Worm (Caenorhabditis elegans) whole organism, L2 larva: Measurements from ENCODE around the gene col-127.

Experiments
- F13H6.1 ChIP-seq: sonication (generic microtip); optimal IDR thresholded peaks from 2 replicates; lab custom pipeline; 2016; ENCODE audit warnings: missing genetic modification characterization, missing compliant biosample characterization
- R02D3.7 ChIP-seq: fragments of 150-350 bp; optimal IDR thresholded peaks from 2 replicates; lab custom pipeline; 2014; ENCODE audit warnings: missing biosample characterization, missing genetic modification characterization
- ZK546.5 ChIP-seq: sonication (generic microtip); optimal IDR thresholded peaks from 2 replicates; lab custom pipeline; 2017; ENCODE audit warnings: missing biosample characterization, missing genetic modification characterization
- aly-2 ChIP-seq: fragments of 150-350 bp; optimal IDR thresholded peaks from 2 replicates; lab custom pipeline; 2014; ENCODE audit warnings: missing biosample characterization, missing genetic modification characterization
- ama-1 ChIP-seq: fragments of 150-350 bp; optimal IDR thresholded peaks from 2 replicates; lab custom pipeline; 2018; ENCODE audit warnings: inconsistent platforms
- blmp-1 ChIP-seq: sonication (generic microtip); optimal IDR thresholded peaks from 2 replicates; lab custom pipeline; 2017; ENCODE audit warnings: missing genetic modification characterization, mild to moderate bottlenecking, missing compliant biosample characterization, antibody characterized with exemption, moderate library complexity; ENCODE audit not compliant: insufficient read depth
- ceh-16 ChIP-seq: fragments of 150-350 bp; optimal IDR thresholded peaks from 2 replicates; lab custom pipeline; 2014; ENCODE audit warnings: missing biosample characterization, missing genetic modification characterization
- ceh-82 ChIP-seq: fragments of 150-350 bp; optimal IDR thresholded peaks from 2 replicates; lab custom pipeline; 2014; ENCODE audit warnings: missing biosample characterization, missing genetic modification characterization
- crh-2 ChIP-seq: sonication (generic microtip); optimal IDR thresholded peaks from 2 replicates; lab custom pipeline; 2017; ENCODE audit warnings: missing biosample characterization, missing genetic modification characterization
- dmd-4 ChIP-seq: sonication (generic microtip); optimal IDR thresholded peaks from 2 replicates; lab custom pipeline; 2017; ENCODE audit warnings: missing biosample characterization, missing genetic modification characterization
- elt-3 ChIP-seq: sonication (generic microtip); optimal IDR thresholded peaks from 2 replicates; lab custom pipeline; 2017; ENCODE audit warnings: missing biosample characterization, missing genetic modification characterization
- gmeb-1 ChIP-seq: fragments of 150-350 bp; optimal IDR thresholded peaks from 2 replicates; lab custom pipeline; 2014; ENCODE audit warnings: missing biosample characterization, missing genetic modification characterization
- mab-5 ChIP-seq: fragments of 150-350 bp; optimal IDR thresholded peaks from 2 replicates; lab custom pipeline; 2014; ENCODE audit warnings: missing biosample characterization, missing genetic modification characterization
- mdl-1 ChIP-seq, 2 experiments: fragments of 150-350 bp in 1 of 2; sonication (generic microtip) in 1 of 2; optimal IDR thresholded peaks; 2 replicates each; lab custom pipeline; 2017; ENCODE audit warnings: missing biosample characterization in 2 of 2, missing genetic modification characterization in 2 of 2
- nhr-10 ChIP-seq: sonication (generic microtip); optimal IDR thresholded peaks from 2 replicates; lab custom pipeline; 2017; ENCODE audit warnings: missing biosample characterization, missing genetic modification characterization
- nhr-11 ChIP-seq: fragments of 150-350 bp; optimal IDR thresholded peaks from 2 replicates; lab custom pipeline; 2014; ENCODE audit warnings: missing biosample characterization, missing genetic modification characterization
- nhr-12 ChIP-seq: fragments of 150-350 bp; optimal IDR thresholded peaks from 2 replicates; lab custom pipeline; 2014; ENCODE audit warnings: missing biosample characterization, missing genetic modification characterization
- nhr-21 ChIP-seq: fragments of 150-350 bp; optimal IDR thresholded peaks from 2 replicates; lab custom pipeline; 2014; ENCODE audit warnings: missing biosample characterization, missing genetic modification characterization
- nhr-23 ChIP-seq: fragments of 150-350 bp; optimal IDR thresholded peaks from 2 replicates; lab custom pipeline; 2014; ENCODE audit warnings: missing biosample characterization, missing genetic modification reagents, missing genetic modification characterization
- nhr-237 ChIP-seq: fragments of 150-350 bp; optimal IDR thresholded peaks from 2 replicates; lab custom pipeline; 2014; ENCODE audit warnings: missing biosample characterization, missing genetic modification characterization
- nhr-25 ChIP-seq: fragments of 150-350 bp; sonication (generic microtip); optimal IDR thresholded peaks from 3 replicates; lab custom pipeline; 2014; ENCODE audit warnings: missing biosample characterization, missing genetic modification characterization
- nhr-77 ChIP-seq: fragments of 150-350 bp; optimal IDR thresholded peaks from 2 replicates; lab custom pipeline; 2014; ENCODE audit warnings: missing biosample characterization, missing genetic modification characterization
- peb-1 ChIP-seq: fragments of 150-350 bp; optimal IDR thresholded peaks from 2 replicates; lab custom pipeline; 2014; ENCODE audit warnings: missing biosample characterization, missing genetic modification characterization
- sem-4 ChIP-seq: fragments of 150-350 bp; optimal IDR thresholded peaks from 2 replicates; lab custom pipeline; 2014; ENCODE audit warnings: missing biosample characterization, missing genetic modification reagents, missing genetic modification characterization
- sma-3 ChIP-seq: sonication (generic microtip); optimal IDR thresholded peaks from 2 replicates; lab custom pipeline; 2016; ENCODE audit warnings: missing genetic modification reagents, missing genetic modification characterization, missing compliant biosample characterization
- sma-9 ChIP-seq, 2 experiments: fragments of 150-350 bp in 1 of 2; sonication (generic microtip) in 1 of 2; optimal IDR thresholded peaks; 2 replicates each; lab custom pipeline; 2014 to 2016; ENCODE audit warnings: missing genetic modification characterization in 2 of 2, mild to moderate bottlenecking in 1 of 2, missing biosample characterization in 1 of 2, missing compliant biosample characterization in 1 of 2, missing genetic modification reagents in 1 of 2, moderate library complexity in 1 of 2
- snpc-4 ChIP-seq: fragments of 150-350 bp; optimal IDR thresholded peaks from 2 replicates; lab custom pipeline; 2014; ENCODE audit warnings: missing biosample characterization, missing genetic modification characterization
- unc-39 ChIP-seq: fragments of 150-350 bp; optimal IDR thresholded peaks from 2 replicates; lab custom pipeline; 2014; ENCODE audit warnings: missing biosample characterization, missing genetic modification characterization
- unc-55 ChIP-seq: fragments of 150-350 bp; sonication (generic microtip); optimal IDR thresholded peaks from 3 replicates; lab custom pipeline; 2014; ENCODE audit warnings: missing biosample characterization, missing genetic modification reagents, missing genetic modification characterization
- unc-62 ChIP-seq: fragments of 150-350 bp; optimal IDR thresholded peaks from 2 replicates; lab custom pipeline; 2014; ENCODE audit warnings: missing biosample characterization, missing genetic modification reagents, missing genetic modification characterization
- zag-1 ChIP-seq: fragments of 150-350 bp; optimal IDR thresholded peaks from 2 replicates; lab custom pipeline; 2014; ENCODE audit warnings: missing biosample characterization, missing genetic modification characterization
- ztf-1 ChIP-seq: fragments of 200-800 bp; sonication (Bioruptor generic); conservative IDR thresholded peaks from 2 replicates; pipeline ENCODE4 v1.3.6; 2022; ENCODE audit warnings: missing genetic modification characterization, missing compliant biosample characterization
- ztf-11 ChIP-seq: sonication (generic microtip); optimal IDR thresholded peaks from 2 replicates; lab custom pipeline; 2017; ENCODE audit warnings: missing biosample characterization, missing genetic modification characterization
- ztf-4 ChIP-seq: fragments of 150-350 bp; optimal IDR thresholded peaks from 2 replicates; lab custom pipeline; 2014; ENCODE audit warnings: missing biosample characterization, missing genetic modification characterization

The col-127 gene

ce11 chrIV:11247434-11247833 lies 18.6 kb downstream of the col-127 start:
- TF ChIP-seq ceh-16 (no peak), unc-39 (tag; lab: Kevin White, UChicago) (no peak), ZK546.5 (tag; lab: Kevin White, UChicago) (no peak), nhr-25 (tag; lab: Kevin White, UChicago) (no peak), unc-55 (no peak), gmeb-1 (tag; lab: Kevin White, UChicago) (no peak), ztf-11 (tag; lab: Kevin White, UChicago) (no peak), ama-1 (lab: Kevin White, UChicago) (no peak), sem-4 (tag; lab: Kevin White, UChicago) (no peak), elt-3 (tag; lab: Kevin White, UChicago) (no peak), mab-5 (tag; lab: Kevin White, UChicago) (no peak)

DNA sequence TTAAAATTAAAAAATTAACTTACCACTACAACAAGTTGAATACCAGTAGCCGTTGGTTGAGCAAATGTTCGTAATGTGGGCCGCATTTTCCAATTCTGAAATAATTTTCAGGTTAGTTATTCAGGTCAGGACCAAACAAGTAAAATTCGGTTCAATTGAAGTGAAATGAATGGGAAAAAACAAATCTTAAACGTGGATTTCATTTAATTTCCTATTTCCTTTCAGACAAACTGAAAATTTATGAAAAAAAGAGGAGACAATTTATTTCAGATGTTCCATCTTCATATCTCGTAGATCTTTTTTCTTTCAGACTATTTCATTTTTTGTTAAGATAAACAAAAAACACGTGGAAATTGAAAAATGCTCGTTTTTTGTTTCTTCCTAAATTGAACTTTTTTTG lies 24.6 kb downstream of the col-127 start, which contains the start of gene C05C12.6:
TSS of gene C05C12.6 (minus strand) at position 101 of the 400 bp plus-strand sequence.
- TF ChIP-seq sma-9 (GFP tag; optimal IDR thresholded peaks at IDR 0.05; lab: Kevin White, UChicago) (no peak), sma-9 (tag; optimal IDR thresholded peaks at IDR 0.05; lab: Kevin White, UChicago) (no peak), sem-4 (tag; lab: Kevin White, UChicago) (no peak), R02D3.7 (tag; lab: Kevin White, UChicago) (no peak), unc-62 (no peak), nhr-77 (tag; lab: Kevin White, UChicago) (no peak), unc-39 (tag; lab: Kevin White, UChicago) (no peak), mab-5 (tag; lab: Kevin White, UChicago) (no peak), ceh-82 (no peak), unc-55 (no peak), nhr-21 (tag; lab: Kevin White, UChicago) (no peak), nhr-237 (tag; lab: Kevin White, UChicago) (no peak), dmd-4 (no peak), peb-1 (tag; lab: Kevin White, UChicago) (no peak), ZK546.5 (tag; lab: Kevin White, UChicago) (no peak), nhr-10 (tag; lab: Kevin White, UChicago) (no peak), ztf-4 (tag; lab: Kevin White, UChicago) (no peak), F13H6.1 (tag; lab: Kevin White, UChicago) (no peak), ceh-16 (no peak)

DNA sequence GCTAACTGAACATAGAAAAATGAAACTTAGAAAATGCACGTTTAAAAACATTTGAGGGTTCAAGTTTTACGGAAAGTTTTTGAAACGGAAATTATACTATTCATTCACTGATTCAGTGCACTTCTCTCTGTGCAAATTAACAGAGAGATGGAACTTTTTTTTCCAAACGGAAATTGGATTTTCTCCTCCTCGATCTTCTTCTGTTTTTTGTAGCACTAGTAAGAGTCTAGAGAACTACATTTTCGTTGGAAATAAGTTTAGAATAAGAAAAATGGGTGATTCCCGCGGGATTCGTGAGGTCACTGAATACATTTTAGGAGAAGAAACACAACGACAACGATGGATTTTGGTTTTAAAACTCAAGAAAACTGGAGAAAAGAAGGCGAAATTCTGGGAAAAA lies 30.2 kb downstream of the col-127 start:
- TF ChIP-seq blmp-1 (tag; lab: Kevin White, UChicago) (no peak), aly-2 (tag; lab: Kevin White, UChicago) (no peak), sma-3 (GFP tag; lab: Kevin White, UChicago) (no peak), nhr-23 (tag; lab: Kevin White, UChicago) (no peak), R02D3.7 (tag; lab: Kevin White, UChicago) (no peak), ceh-82 (no peak), nhr-10 (tag; lab: Kevin White, UChicago) (no peak), zag-1 (tag; lab: Kevin White, UChicago) (no peak)
- TF ChIP-seq, all 48 proteins: peak for 0

DNA sequence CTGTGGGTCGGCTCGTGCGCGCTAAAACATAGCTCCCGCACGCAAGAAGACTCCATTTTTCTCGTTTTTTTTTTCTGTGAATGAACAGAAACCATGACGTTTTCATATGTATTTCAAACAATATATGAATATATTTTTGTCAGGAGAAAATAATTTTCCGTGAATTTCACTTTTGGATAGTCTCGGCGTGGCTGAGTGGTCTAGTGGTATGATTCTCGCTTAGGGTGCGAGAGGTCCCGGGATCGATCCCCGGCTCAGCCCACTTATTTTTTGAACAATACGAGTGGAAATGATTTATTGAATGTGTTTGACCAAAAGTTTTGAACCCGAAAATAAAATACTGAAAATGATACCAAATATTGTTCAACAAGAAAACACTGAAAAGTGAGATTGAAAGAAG lies 34.6 kb downstream of the col-127 start:
- TF ChIP-seq nhr-25 (tag; lab: Kevin White, UChicago) (no peak), nhr-237 (tag; lab: Kevin White, UChicago) (no peak), ama-1 (lab: Kevin White, UChicago) (no peak), aly-2 (tag; lab: Kevin White, UChicago) (no peak), blmp-1 (tag; lab: Kevin White, UChicago) (no peak), ceh-82 (no peak), nhr-11 (tag; lab: Kevin White, UChicago) (no peak), nhr-23 (tag; lab: Kevin White, UChicago) (no peak), nhr-12 (tag; lab: Kevin White, UChicago) (no peak), zag-1 (tag; lab: Kevin White, UChicago) (no peak), ZK546.5 (tag; lab: Kevin White, UChicago) (no peak), ztf-1 (GFP tag; lab: Robert Waterston, UW) (no peak), sma-9 (GFP tag; optimal IDR thresholded peaks at IDR 0.05; lab: Kevin White, UChicago) (no peak), sma-9 (tag; optimal IDR thresholded peaks at IDR 0.05; lab: Kevin White, UChicago) (no peak), unc-62 (no peak), snpc-4 (tag; lab: Kevin White, UChicago) (no peak), ceh-16 (no peak), F13H6.1 (tag; lab: Kevin White, UChicago) (no peak), dmd-4 (no peak)

- TF ChIP-seq crh-2 (tag; lab: Kevin White, UChicago) (no peak), mab-5 (tag; lab: Kevin White, UChicago) (no peak), ceh-82 (no peak), nhr-237 (tag; lab: Kevin White, UChicago) (no peak), elt-3 (tag; lab: Kevin White, UChicago) (no peak), mdl-1 (tag; optimal IDR thresholded peaks at IDR 0.05; lab: Kevin White, UChicago) (no peak)
Measured at ce11 chrIV:11230069-11230468, 35.9 kb downstream of the col-127 start, which contains the start of gene best-7. best-7 (minus strand) TSS chrIV:11230307.
